Fruit fly (Drosophila melanogaster): Measurements from ENCODE around the gene CG1889.

CG1889 gene

dm6 chrX:9964778-9965291 lies at the start of gene CG1889, which contains the start of gene CG1791:
CG1889 (plus strand) TSS chrX:9965241.
CG1791 (minus strand) TSS chrX:9964878.
- no peak for TF ChIP-seq CTCF (optimal IDR thresholded peaks at IDR 0.05)
- no peak for TF ChIP-seq CG8478 (optimal IDR thresholded peaks at IDR 0.05)

- TF ChIP-seq CTCF (optimal IDR thresholded peaks at IDR 0.05) = no peak
- no peak for TF ChIP-seq CG8478 (optimal IDR thresholded peaks at IDR 0.05)
Observed at dm6 chrX:9930882-9931281, 34.2 kb upstream of the CG1889 start, which contains the start of gene Idgf4. Idgf4 (minus strand) TSS chrX:9930948.

DNA sequence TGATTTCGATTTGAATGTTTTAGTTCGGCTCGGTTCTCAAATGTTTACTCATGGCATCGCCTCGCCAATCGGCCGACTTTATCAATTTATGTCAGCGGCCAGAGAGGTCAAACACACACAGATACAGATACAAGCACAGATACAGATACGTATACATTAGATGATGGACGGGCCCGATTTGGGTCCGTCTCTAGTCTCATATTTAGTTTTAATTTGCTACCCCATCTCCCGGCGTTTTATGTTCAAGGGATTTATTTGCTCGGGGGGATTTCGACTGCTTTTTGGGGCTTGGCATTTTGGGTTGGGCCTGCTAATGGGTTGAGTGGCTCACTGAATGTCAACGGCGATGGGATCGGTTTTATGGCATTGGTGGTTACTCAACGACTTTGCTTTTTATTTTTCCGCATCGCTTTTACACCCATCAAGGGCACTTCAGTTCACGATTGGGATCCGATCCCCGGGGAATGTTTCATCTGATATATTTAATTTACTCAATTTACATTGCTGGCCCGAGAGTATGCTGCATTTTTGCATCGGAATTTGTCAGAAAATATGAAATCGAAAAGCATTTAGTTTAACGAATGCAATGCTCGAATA lies 32.6 kb upstream of the CG1889 start:
- TF ChIP-seq CG8478 (optimal IDR thresholded peaks at IDR 0.05) (no peak), CTCF (optimal IDR thresholded peaks at IDR 0.05) (no peak)

- TF ChIP-seq CTCF (optimal IDR thresholded peaks at IDR 0.05) (no peak), CG8478 (optimal IDR thresholded peaks at IDR 0.05) (no peak)
Observed at dm6 chrX:9975973-9976372, 10.9 kb downstream of the CG1889 start.

dm6 chrX:9977305-9977704 lies 12.3 kb downstream of the CG1889 start, which contains the start of gene CG43386:
CG43386 (minus strand) TSS chrX:9977405.
- TF ChIP-seq CG8478 (optimal IDR thresholded peaks at IDR 0.05) = no peak
- TF ChIP-seq CTCF (optimal IDR thresholded peaks at IDR 0.05) = no peak

DNA sequence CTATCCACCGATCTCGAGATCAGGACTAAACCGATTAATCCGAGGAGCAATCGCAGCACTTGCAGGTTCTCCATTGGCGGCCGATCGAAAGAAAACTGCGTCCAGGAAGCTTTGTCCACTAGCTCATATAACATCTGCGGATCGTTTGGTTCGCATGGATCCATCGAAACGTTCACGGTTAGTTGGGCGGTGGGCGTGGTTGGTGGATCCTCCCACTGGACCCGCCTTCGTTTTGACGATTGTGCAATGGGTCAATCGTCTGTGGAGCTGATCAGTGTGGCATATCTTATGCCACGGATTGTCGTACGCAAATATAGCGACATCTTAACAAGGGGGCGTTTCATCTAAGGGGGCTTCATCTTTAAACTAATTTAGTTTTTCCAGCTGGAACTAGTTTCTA lies 15.4 kb downstream of the CG1889 start, which contains the start of gene CG15252:
TSS of gene CG15252 (minus strand) at position 101 of the 400 bp plus-strand sequence.
- TF ChIP-seq CTCF (optimal IDR thresholded peaks at IDR 0.05) = no peak
- TF ChIP-seq CG8478 (optimal IDR thresholded peaks at IDR 0.05) = no peak

DNA sequence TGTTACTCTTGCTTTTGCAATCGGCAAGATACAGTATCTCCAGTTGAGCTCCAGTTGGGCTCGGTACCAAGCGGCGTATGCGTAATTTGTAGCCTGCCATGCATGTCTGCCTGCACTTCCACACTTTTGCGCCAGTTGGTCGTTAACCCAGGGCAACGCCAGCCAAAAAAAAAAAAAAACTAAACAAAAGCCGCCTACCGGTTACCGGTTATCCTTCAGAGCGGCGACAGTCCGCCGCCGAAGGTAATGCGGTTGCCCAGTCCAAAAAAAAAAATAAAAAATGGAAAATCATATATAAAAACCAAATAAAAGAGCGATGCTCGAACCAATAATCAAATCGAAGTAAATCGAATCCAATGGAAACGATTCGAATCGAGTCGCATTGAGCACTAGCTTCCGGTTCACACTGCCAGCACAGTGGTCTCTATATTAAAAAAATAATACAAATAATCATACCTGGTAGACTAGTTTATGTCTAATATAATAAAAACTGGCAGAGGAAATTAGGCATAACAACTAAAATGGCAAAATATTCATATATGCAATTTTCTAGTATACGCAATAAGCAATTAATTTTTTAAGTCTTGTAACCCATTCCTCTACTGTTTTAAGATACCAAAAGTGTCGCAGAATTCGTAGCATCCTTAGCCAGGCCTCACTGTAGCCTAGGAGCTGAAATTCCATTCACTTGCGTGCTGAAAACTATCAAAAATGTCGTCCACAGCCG lies 22.5 kb downstream of the CG1889 start:
- TF ChIP-seq CG8478 (optimal IDR thresholded peaks at IDR 0.05) = no peak

DNA sequence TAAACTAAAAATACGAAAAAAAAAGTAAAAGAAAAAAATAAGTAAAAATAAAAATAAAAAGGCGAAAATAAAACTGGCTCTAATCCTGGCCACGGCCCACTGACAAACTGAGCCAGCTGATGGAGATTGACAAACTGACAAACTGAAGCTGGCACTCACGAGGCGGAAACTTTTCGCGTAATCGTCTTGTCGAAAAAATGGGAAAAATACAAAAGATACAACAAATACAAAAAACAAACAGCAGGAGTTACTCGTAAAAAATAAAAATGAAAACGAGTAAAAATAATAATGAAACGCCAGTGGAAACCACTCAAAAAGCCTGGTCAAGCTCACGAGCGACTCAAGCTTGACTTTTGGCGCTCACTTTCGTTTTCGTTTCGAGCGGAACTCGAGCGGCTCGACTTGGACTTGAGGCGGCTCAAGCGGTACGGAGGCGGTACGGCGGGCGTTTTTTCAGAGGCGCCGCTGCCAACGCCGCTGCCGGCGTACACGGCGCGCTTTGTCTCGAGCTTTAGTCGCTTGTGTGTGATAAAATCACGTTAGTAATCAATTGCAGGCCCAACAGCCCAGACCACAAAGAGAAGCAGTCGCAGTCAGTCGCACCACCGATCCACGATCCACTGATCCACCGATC lies 24.2 kb downstream of the CG1889 start, which contains the start of gene CG32694:
TSS of gene CG32694 (plus strand) at position 537 of the 634 bp plus-strand sequence.
- TF ChIP-seq CG8478 (optimal IDR thresholded peaks at IDR 0.05) (no peak), CTCF (optimal IDR thresholded peaks at IDR 0.05) (no peak)

- no peak for TF ChIP-seq CG8478 (optimal IDR thresholded peaks at IDR 0.05)
- no peak for TF ChIP-seq CTCF (optimal IDR thresholded peaks at IDR 0.05)
Observed at dm6 chrX:9991013-9991412, 26.0 kb downstream of the CG1889 start.

DNA sequence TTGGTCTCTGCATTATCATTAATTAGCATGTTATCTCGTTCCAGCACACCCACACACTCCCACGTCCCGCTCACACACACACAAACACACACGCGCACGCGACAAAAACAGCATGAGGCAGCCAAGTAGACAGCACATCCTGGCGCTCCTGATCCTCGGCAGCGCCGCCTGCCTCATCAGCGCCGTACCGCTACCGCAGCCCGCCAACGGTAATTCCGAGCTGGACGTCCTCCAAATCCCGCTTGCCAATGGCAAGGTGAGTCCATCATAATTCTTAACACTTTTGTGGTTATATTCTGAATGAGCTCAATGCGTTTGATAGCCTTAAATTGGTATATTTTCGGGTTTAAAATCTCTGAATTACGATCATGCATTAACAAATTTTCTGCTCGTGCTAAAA lies 27.9 kb downstream of the CG1889 start:
- TF ChIP-seq CTCF (optimal IDR thresholded peaks at IDR 0.05) = no peak

dm6 chrX:9993427-9994218 lies 28.6 kb downstream of the CG1889 start:
- TF ChIP-seq CG8478 (optimal IDR thresholded peaks at IDR 0.05) (no peak), CTCF (optimal IDR thresholded peaks at IDR 0.05) (no peak)

dm6 chrX:10008576-10009260 lies 43.7 kb downstream of the CG1889 start, which contains the start of gene CG33557:
CG33557 (plus strand) TSS chrX:10009210.
- no peak for TF ChIP-seq CG8478 (optimal IDR thresholded peaks at IDR 0.05)
- no peak for TF ChIP-seq CTCF (optimal IDR thresholded peaks at IDR 0.05)

DNA sequence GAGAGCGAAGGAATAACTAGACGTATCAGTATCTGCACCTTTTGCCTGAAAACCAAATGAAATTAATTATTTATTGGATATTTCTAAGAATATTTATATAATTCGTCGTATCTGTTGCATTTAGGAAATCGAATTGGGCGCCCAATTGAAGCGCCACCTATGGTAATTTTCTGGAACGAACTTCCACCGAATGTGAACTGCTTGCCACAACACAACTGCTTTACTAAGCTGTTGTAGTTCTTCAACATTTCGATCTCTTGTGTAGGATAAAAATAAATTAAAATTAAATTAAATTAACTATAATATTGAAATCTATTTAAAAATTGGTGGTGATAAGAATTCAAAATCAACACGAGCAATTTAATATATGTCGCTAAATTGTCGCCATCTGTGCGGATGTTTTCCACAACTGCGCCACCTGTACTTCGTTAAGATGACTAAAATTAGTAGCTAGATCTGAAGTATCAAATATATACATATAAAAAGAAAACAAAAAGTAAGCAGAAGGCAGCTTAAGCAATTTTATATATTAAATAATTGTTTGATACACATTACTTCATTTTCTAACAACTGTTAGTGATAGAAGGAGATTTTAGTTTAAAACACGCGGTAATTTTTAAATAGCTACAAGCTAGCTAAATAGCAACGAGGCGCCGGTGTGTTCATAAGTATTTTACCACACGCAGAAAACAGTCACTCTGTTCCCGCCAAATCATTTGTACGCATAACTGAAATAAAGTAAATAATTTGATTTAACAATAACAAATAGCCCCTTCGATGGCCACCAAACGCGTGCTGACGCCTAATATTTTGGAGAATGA lies 45.0 kb downstream of the CG1889 start, which contains the start of gene Dna2:
TSS of gene Dna2 (plus strand) at position 688 of the 821 bp plus-strand sequence.
- TF ChIP-seq CG8478 (optimal IDR thresholded peaks at IDR 0.05) (no peak), CTCF (optimal IDR thresholded peaks at IDR 0.05) (peak; percentile 19 to 86)

Measured in S2 (cell line).